Fruit fly (Drosophila melanogaster) whole organism: ENCODE results near the gene ATPsyndelta.
A peak's percentile ranks its signal among the peaks of the same experiment; 100 is the strongest.

Experiments
- CG8478 ChIP-seq: fragments of >200 bp; optimal IDR thresholded peaks from 2 replicates; lab custom pipeline; 2018; ENCODE audit warnings: inconsistent platforms
- Dll ChIP-seq: fragments of >200 bp; optimal IDR thresholded peaks from 2 replicates; lab custom pipeline; 2017
- EcR ChIP-seq, 2 experiments: fragments of >200 bp; optimal IDR thresholded peaks; 2 replicates each; lab custom pipeline; 2017; ENCODE audit warnings: missing biosample characterization in 2 of 2, missing genetic modification characterization in 2 of 2, missing genetic modification reagents in 2 of 2
- pan ChIP-seq: fragments of >200 bp; optimal IDR thresholded peaks from 2 replicates; lab custom pipeline; 2017
- psq ChIP-seq: fragments of >200 bp; optimal IDR thresholded peaks from 2 replicates; lab custom pipeline; 2017
- usp ChIP-seq: fragments of >200 bp; optimal IDR thresholded peaks from 2 replicates; lab custom pipeline; 2017; ENCODE audit warnings: missing biosample characterization, missing genetic modification characterization, mixed read lengths

The ATPsyndelta gene

DNA sequence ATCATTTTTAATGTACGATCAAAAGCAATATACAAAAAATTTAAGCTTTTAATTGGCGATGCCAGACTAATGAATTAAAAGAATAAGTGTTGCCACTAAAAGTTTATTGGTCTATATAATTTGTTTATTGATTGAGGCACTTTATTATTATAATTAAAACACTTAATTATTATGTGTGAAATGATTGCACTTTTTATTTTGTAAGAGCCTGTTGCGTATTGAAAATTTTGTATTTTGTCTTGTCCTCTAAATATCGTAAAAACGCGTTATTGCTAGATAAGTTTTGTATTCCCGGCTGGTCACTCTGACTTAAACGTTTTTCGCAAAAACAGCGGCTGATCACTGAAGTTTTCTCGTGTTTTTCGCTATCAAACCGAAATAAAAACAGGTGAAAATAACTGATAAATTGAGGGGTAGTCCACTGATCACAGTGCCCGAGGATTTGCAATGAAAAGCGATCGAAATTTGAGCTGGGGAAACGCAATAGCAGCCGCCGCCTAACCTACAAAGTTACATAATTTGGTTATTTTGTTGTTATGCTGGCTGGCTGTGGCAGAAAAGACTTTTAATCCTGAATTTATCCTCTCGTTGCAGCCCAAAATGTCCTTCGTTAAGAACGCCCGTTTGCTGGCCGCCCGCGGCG lies at the start of gene ATPsyndelta:
ATPsyndelta (plus strand) TSS at position 284 of the 643 bp plus-strand sequence.
- TF ChIP-seq pan (lab: Kevin White, UChicago) (no peak), CG8478 (lab: Kevin White, UChicago) (no peak), EcR (GFP tag; optimal IDR thresholded peaks at IDR 0.05; lab: Kevin White, UChicago) (no peak), psq (no peak), Dll (lab: Kevin White, UChicago) (no peak), usp (GFP tag; lab: Kevin White, UChicago) (no peak)

DNA sequence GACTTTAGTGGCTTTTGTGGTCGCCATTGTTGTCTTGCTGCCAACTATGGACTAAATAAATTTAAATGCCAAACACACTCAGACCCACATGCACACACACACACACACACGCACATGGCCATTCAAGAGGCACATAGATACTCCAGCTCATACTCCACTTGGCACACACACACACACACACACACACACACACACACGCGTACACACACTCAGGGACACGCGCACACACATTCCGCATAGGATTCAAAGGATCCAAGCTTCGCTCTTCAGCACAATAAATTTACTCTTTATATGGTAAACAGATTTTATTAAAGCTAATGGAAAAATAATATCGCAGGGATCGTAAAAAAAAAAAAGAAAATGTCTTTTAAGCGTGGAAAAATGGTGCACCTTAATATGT lies 29.9 kb upstream of the ATPsyndelta start:
- no peak for TF ChIP-seq Dll (lab: Kevin White, UChicago)
- no peak for TF ChIP-seq pan (lab: Kevin White, UChicago)
- TF ChIP-seq EcR (GFP tag; optimal IDR thresholded peaks at IDR 0.05; lab: Kevin White, UChicago): no peak
- TF ChIP-seq CG8478 (lab: Kevin White, UChicago): no peak
- no peak for TF ChIP-seq usp (GFP tag; lab: Kevin White, UChicago)
- no peak for TF ChIP-seq psq

DNA sequence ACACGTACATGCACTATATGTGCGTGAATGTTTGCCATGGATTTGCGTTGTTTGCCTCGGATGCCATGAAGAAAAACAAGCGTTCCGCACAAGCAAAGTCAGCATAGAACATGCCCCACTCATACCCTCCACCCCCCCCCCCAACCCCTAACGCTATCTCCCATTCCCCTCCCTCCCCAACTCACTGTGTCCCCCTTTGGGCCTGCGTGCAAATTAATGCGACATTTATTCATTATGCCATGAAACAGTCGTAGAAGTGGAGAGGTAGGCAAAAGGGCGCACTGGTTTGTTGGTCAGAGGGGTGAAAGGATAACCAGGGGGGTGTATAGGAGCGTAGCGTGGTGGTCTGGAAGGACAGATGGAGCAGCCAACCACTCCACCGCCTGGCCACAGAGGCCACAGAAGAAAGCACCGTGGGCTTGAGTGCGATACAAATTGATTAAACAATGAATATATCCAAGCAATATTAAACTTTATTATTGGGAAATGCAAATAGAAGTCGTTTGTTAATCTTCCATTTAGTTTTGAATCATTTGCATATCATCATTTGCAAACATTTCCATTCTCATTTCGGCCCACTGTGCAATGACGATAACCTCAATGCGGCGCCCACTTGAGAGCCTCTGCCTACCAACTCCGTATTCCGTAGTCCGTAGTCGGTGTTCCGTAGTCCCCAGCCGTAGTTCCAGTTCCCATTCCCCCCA lies 28.3 kb upstream of the ATPsyndelta start:
- TF ChIP-seq pan (lab: Kevin White, UChicago) (no peak), Dll (lab: Kevin White, UChicago) (no peak), psq (no peak), EcR (GFP tag; optimal IDR thresholded peaks at IDR 0.05; lab: Kevin White, UChicago) (no peak), CG8478 (lab: Kevin White, UChicago) (no peak), usp (GFP tag; lab: Kevin White, UChicago) (no peak)

DNA sequence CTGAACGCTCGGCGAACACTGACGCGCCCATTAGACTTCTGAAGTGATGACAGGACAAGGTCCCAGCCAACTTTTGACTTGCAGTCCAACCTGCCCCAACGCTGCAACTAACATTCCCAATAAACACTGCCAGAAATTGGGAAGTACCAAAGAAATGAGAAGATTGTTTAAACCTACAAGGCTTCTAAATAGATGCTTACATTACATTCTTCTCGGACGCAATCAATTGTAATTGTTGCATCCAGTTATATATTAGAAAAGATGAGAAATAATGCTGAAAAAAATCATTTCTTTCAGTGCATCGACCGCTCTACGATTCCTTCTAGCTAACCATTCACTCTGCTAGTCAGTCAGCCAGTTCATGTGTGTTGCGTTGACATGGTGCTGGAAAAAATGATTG lies 10.2 kb upstream of the ATPsyndelta start:
- TF ChIP-seq usp (GFP tag; lab: Kevin White, UChicago): no peak
- no peak for TF ChIP-seq pan (lab: Kevin White, UChicago)
- TF ChIP-seq Dll (lab: Kevin White, UChicago): no peak
- no peak for TF ChIP-seq CG8478 (lab: Kevin White, UChicago)
- no peak for TF ChIP-seq psq
- no peak for TF ChIP-seq EcR (GFP tag; optimal IDR thresholded peaks at IDR 0.05; lab: Kevin White, UChicago)

DNA sequence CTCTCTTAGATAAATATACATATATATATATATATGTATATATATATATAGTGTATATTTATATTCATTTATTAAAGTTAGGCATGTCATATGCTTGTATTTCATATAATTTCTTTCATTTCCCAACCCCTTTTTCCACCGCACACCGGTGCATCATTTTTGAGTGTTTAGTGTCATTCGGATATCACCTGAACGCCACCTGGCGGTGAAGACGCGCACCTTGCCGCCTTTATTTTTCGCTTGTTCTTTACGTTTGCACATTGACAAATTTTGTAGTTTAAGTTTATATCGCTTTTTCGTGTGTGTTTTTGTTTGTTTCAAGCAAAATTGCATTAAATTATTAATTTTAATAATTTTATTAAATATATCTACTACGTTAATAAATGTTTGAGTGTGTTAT lies 6.7 kb upstream of the ATPsyndelta start:
- TF ChIP-seq usp (GFP tag; lab: Kevin White, UChicago) (no peak), Dll (lab: Kevin White, UChicago) (no peak), CG8478 (lab: Kevin White, UChicago) (no peak), psq (no peak), pan (lab: Kevin White, UChicago) (no peak), EcR (GFP tag; optimal IDR thresholded peaks at IDR 0.05; lab: Kevin White, UChicago) (no peak)

DNA sequence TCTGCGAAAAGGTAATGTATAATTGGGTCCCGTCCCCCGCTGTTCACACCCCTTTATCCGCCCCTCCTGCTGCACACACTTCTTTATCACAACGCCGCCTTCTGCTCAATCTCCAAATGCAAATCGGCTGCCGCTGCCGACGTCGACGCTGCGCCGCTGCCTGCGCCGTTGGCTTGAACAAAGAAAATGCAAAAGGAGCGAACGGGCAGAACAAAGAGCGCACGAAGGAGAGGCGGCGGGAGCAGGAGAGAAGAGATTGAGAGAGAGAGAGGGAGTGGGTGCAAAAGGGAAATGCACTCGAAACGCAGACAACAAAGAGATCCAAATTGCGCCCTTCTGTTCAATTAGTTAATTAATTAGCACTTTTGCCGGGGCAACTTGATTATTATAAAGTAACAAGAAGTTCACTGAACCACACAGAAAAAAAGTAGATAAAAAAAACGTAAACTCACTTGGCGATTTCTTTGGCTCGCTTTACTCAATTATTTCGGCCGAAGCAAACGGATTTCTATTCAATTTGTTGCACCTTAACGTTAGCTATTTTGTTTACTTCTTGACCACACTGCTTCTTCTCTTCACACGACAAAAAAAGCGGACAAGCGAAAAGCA lies 3.1 kb upstream of the ATPsyndelta start:
- TF ChIP-seq EcR (GFP tag; optimal IDR thresholded peaks at IDR 0.05; lab: Kevin White, UChicago) (peak in 1 of 2 experiments; percentile 61), Dll (lab: Kevin White, UChicago) (peak; percentile 70), CG8478 (lab: Kevin White, UChicago) (no peak)

DNA sequence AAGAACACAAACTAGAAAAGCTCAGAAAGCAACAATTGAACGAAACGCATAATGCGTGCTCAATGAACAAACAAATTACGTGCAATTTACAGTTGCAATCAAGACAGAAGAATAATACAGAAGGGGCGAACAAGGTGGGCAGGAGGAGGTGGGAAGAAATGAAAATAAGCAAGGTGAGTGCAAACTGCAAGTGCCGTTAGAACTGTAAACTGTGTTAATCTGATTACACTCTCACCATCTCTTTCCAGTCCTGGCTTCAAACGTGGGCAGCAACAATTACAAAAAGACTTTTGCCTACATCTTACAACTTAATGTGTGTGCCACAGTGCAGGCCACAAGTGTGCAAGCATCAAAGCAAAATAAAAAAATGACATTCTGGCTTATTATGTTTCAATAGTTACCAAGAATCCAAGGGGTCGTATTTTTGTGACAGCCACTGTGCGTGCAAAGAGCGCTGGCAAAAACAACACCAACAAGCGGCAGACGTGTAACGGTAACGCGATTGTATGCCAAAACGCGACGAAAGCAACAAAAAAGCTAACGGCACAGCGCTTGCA lies 2.4 kb upstream of the ATPsyndelta start:
- TF ChIP-seq psq (peak; percentile 31), pan (lab: Kevin White, UChicago) (no peak), EcR (GFP tag; optimal IDR thresholded peaks at IDR 0.05; lab: Kevin White, UChicago) (peak in 1 of 2 experiments; percentile 8), usp (GFP tag; lab: Kevin White, UChicago) (no peak)

DNA sequence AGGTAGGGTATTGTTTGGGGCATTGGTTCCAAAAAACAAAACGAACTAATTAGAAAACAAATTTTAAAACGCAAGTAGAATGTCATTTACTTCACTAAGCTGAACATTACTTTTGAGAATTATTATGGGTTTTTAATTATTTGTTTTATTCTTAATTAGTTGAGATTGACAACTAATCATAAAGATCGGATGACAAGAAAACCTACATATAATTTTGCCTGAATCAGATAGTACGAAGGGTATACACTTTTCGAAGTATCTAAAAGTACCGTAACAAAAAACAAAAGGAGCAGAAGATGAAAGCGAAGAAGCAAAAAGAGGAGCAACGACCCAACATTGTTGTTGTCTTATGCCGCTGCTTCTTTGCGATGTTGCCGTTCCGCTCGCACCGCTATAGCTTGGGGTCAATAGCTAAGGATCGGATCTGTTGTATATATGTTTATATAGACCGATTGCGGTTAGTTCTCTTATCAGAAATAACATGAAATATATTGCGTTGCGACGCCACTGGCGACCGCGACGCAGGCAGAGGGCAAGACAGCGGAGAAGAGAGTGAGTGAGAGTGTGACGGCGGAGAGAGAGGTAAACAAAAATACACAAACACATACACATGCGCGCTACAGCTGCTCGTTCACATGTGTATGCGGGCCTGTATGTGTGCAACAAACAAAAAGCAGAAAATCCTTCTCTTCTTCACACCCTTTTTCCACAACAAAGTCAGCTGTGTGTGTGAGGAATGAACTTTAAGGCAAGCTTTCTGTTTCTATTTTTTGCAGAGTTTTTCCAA lies 1.4 kb upstream of the ATPsyndelta start:
- TF ChIP-seq pan (lab: Kevin White, UChicago) (no peak), psq (no peak), EcR (GFP tag; optimal IDR thresholded peaks at IDR 0.05; lab: Kevin White, UChicago) (peak; percentile 52 to 89), CG8478 (lab: Kevin White, UChicago) (peak; percentile 17), usp (GFP tag; lab: Kevin White, UChicago) (no peak), Dll (lab: Kevin White, UChicago) (no peak)

DNA sequence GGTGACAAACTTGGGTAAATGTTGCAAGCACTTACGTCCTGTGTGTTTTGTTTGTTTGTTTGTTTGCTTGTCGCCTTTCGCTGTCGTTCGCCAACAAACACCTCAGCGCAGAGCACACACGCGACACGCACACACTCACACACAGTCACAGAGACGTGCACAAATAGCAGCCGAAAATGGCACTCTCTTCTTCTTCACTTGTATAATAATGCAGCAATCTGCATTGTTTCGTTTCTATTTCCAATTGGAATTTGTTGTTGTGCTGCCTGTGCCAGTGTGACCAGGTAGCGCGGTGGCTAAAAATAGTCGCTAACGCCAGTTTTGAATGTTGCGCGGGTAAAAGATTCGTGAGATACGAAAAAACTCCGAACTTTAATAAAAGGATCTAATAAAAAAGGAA lies 652 bp upstream of the ATPsyndelta start, which contains the start of gene Ypel:
Ypel (minus strand) TSS at position 257 of the 400 bp plus-strand sequence.
- no peak for TF ChIP-seq EcR (GFP tag; optimal IDR thresholded peaks at IDR 0.05; lab: Kevin White, UChicago)
- TF ChIP-seq psq: no peak
- TF ChIP-seq pan (lab: Kevin White, UChicago): no peak
- no peak for TF ChIP-seq usp (GFP tag; lab: Kevin White, UChicago)
- no peak for TF ChIP-seq Dll (lab: Kevin White, UChicago)
- no peak for TF ChIP-seq CG8478 (lab: Kevin White, UChicago)

DNA sequence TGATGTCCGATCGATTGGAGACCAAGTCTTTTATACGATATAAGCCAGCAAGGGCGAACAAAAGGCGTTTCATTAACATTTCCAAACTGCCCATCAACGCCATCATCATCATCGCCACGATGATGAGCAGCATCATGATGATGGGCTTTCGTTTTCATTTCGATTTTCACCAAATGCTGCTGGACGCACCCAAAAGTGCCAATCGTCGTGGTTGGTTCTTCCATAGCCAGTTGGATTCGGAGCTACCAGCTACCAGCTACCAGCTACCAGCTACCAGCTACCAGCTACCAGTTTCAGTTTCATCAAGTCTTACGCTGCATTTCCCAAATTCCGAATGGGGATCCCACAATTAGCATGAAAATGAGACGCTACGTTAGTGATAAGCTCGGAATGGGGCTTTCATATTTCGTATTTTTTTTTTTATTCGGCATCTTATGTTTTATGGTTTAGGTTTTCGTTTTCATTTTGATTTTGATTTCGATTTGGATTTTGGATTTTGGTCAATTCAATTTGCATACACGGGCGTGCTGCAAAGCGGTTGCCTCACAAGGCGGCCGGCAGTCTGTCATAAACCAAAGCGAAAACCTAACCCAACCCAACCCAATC lies 4.0 kb downstream of the ATPsyndelta start, which contains the start of gene CG2962:
CG2962 (minus strand) TSS at position 9 of the 606 bp plus-strand sequence.
- TF ChIP-seq usp (GFP tag; lab: Kevin White, UChicago) (no peak), psq (no peak), CG8478 (lab: Kevin White, UChicago) (no peak), EcR (GFP tag; optimal IDR thresholded peaks at IDR 0.05; lab: Kevin White, UChicago) (no peak), Dll (lab: Kevin White, UChicago) (no peak), pan (lab: Kevin White, UChicago) (no peak)
